Worm (Caenorhabditis elegans) whole organism, L3 larva: ENCODE measurements around the gene mrps-9.

Experiments used
- R02D3.7 ChIP-seq: fragments of 150-350 bp; optimal IDR thresholded peaks from 2 replicates; lab custom pipeline; 2014; ENCODE audit warnings: missing biosample characterization, missing genetic modification characterization
- ZK546.5 ChIP-seq: sonication (generic microtip); optimal IDR thresholded peaks from 2 replicates; lab custom pipeline; 2017; ENCODE audit warnings: missing biosample characterization, missing genetic modification characterization
- aly-2 ChIP-seq: fragments of 150-350 bp; optimal IDR thresholded peaks from 2 replicates; lab custom pipeline; 2014; ENCODE audit warnings: missing biosample characterization, missing genetic modification characterization
- ama-1 ChIP-seq: fragments of 150-350 bp; optimal IDR thresholded peaks from 2 replicates; lab custom pipeline; 2018
- ceh-16 ChIP-seq: sonication (generic microtip); optimal IDR thresholded peaks from 2 replicates; lab custom pipeline; 2017; ENCODE audit warnings: missing biosample characterization, missing genetic modification characterization
- ceh-28 ChIP-seq: fragments of 150-350 bp; optimal IDR thresholded peaks from 2 replicates; lab custom pipeline; 2014; ENCODE audit warnings: missing biosample characterization, missing genetic modification reagents, missing genetic modification characterization
- ceh-82 ChIP-seq: fragments of 150-350 bp; optimal IDR thresholded peaks from 2 replicates; lab custom pipeline; 2014; ENCODE audit warnings: missing biosample characterization, missing genetic modification characterization
- ceh-9 ChIP-seq: sonication (generic microtip); optimal IDR thresholded peaks from 2 replicates; lab custom pipeline; 2018; ENCODE audit warnings: missing biosample characterization, missing genetic modification characterization
- daf-12 ChIP-seq: fragments of 150-350 bp; optimal IDR thresholded peaks from 2 replicates; lab custom pipeline; 2014; ENCODE audit warnings: missing biosample characterization, missing genetic modification reagents, missing genetic modification characterization
- egl-27 ChIP-seq: sonication (generic microtip); optimal IDR thresholded peaks from 4 replicates; lab custom pipeline; 2017; ENCODE audit warnings: missing biosample characterization, missing genetic modification reagents, missing genetic modification characterization
- egl-5 ChIP-seq: fragments of 150-350 bp; optimal IDR thresholded peaks from 2 replicates; lab custom pipeline; 2017; ENCODE audit warnings: missing biosample characterization, missing genetic modification reagents, missing genetic modification characterization, inconsistent platforms
- elt-1 ChIP-seq: fragments of 150-350 bp; optimal IDR thresholded peaks from 2 replicates; lab custom pipeline; 2014; ENCODE audit warnings: missing biosample characterization, missing genetic modification characterization
- elt-2 ChIP-seq: sonication (generic microtip); optimal IDR thresholded peaks from 2 replicates; lab custom pipeline; 2016; ENCODE audit warnings: missing genetic modification reagents, mild to moderate bottlenecking, missing genetic modification characterization, missing compliant biosample characterization
- elt-3 ChIP-seq, 3 experiments: fragments of 150-350 bp in 1 of 3; sonication (generic microtip) in 2 of 3; optimal IDR thresholded peaks; 2 replicates in 2 of 3; 4 replicates in 1 of 3; lab custom pipeline; 2014 to 2017; ENCODE audit warnings: missing biosample characterization in 3 of 3, missing genetic modification characterization in 3 of 3
- eor-1 ChIP-seq, 2 experiments: fragments of 150-350 bp; optimal IDR thresholded peaks; 2 replicates each; lab custom pipeline; 2014 to 2018; ENCODE audit warnings: missing biosample characterization in 2 of 2, missing genetic modification characterization in 2 of 2
- fkh-10 ChIP-seq: sonication (generic microtip); optimal IDR thresholded peaks from 2 replicates; lab custom pipeline; 2017; ENCODE audit warnings: missing biosample characterization, missing genetic modification reagents, missing genetic modification characterization
- fkh-2 ChIP-seq: fragments of 150-350 bp; optimal IDR thresholded peaks from 2 replicates; lab custom pipeline; 2014; ENCODE audit warnings: missing biosample characterization, missing genetic modification reagents, missing genetic modification characterization
- fos-1 ChIP-seq: fragments of 150-350 bp; optimal IDR thresholded peaks from 2 replicates; lab custom pipeline; 2014; ENCODE audit warnings: missing biosample characterization, missing genetic modification characterization
- hmg-11 ChIP-seq: sonication (generic microtip); optimal IDR thresholded peaks from 2 replicates; lab custom pipeline; 2016; ENCODE audit warnings: missing genetic modification characterization, missing compliant biosample characterization
- jun-1 ChIP-seq: fragments of 150-350 bp; optimal IDR thresholded peaks from 2 replicates; lab custom pipeline; 2014; ENCODE audit warnings: missing biosample characterization, missing genetic modification reagents, missing genetic modification characterization
- lin-15B ChIP-seq: fragments of 150-350 bp; optimal IDR thresholded peaks from 2 replicates; lab custom pipeline; 2014; ENCODE audit warnings: missing biosample characterization, missing genetic modification characterization
- lin-39 ChIP-seq: fragments of 150-350 bp; optimal IDR thresholded peaks from 2 replicates; lab custom pipeline; 2018; ENCODE audit warnings: missing biosample characterization, missing genetic modification reagents, missing genetic modification characterization
- lsy-12 ChIP-seq: sonication (generic microtip); optimal IDR thresholded peaks from 2 replicates; lab custom pipeline; 2016; ENCODE audit warnings: mild to moderate bottlenecking, missing genetic modification characterization, missing compliant biosample characterization
- mdl-1 ChIP-seq: fragments of 150-350 bp; optimal IDR thresholded peaks from 2 replicates; lab custom pipeline; 2014; ENCODE audit warnings: missing biosample characterization, missing genetic modification characterization
- mml-1 ChIP-seq: fragments of 150-350 bp; sonication (generic microtip); optimal IDR thresholded peaks from 3 replicates; lab custom pipeline; 2014; ENCODE audit warnings: missing biosample characterization, missing genetic modification characterization
- nfya-1 ChIP-seq: sonication (generic microtip); optimal IDR thresholded peaks from 2 replicates; lab custom pipeline; 2017; ENCODE audit warnings: missing genetic modification characterization, mild to moderate bottlenecking, missing compliant biosample characterization, antibody characterized with exemption, moderate library complexity; ENCODE audit not compliant: insufficient read depth
- nhr-11 ChIP-seq: fragments of 150-350 bp; optimal IDR thresholded peaks from 2 replicates; lab custom pipeline; 2014; ENCODE audit warnings: missing biosample characterization, missing genetic modification characterization
- nhr-12 ChIP-seq: fragments of 150-350 bp; optimal IDR thresholded peaks from 2 replicates; lab custom pipeline; 2014; ENCODE audit warnings: missing biosample characterization, missing genetic modification characterization
- nhr-23 ChIP-seq: fragments of 150-350 bp; optimal IDR thresholded peaks from 2 replicates; lab custom pipeline; 2014; ENCODE audit warnings: missing biosample characterization, missing genetic modification reagents, missing genetic modification characterization
- nhr-237 ChIP-seq: fragments of 150-350 bp; optimal IDR thresholded peaks from 2 replicates; lab custom pipeline; 2014; ENCODE audit warnings: missing biosample characterization, missing genetic modification characterization
- nhr-25 ChIP-seq: sonication (generic microtip); optimal IDR thresholded peaks from 2 replicates; lab custom pipeline; 2017; ENCODE audit warnings: missing biosample characterization, missing genetic modification characterization
- nhr-28 ChIP-seq: fragments of 150-350 bp; optimal IDR thresholded peaks from 2 replicates; lab custom pipeline; 2014; ENCODE audit warnings: missing biosample characterization, missing genetic modification characterization
- nhr-43 ChIP-seq: sonication (generic microtip); optimal IDR thresholded peaks from 2 replicates; lab custom pipeline; 2016; ENCODE audit warnings: mild to moderate bottlenecking, missing genetic modification characterization, missing compliant biosample characterization; ENCODE audit not compliant: poor library complexity, severe bottlenecking
- nhr-67 ChIP-seq: fragments of 150-350 bp; optimal IDR thresholded peaks from 2 replicates; lab custom pipeline; 2014; ENCODE audit warnings: missing biosample characterization, missing genetic modification characterization
- nhr-76 ChIP-seq: fragments of 150-350 bp; sonication (generic microtip); optimal IDR thresholded peaks from 5 replicates; lab custom pipeline; 2014; ENCODE audit warnings: missing biosample characterization, missing genetic modification characterization
- nhr-77 ChIP-seq: fragments of 150-350 bp; optimal IDR thresholded peaks from 2 replicates; lab custom pipeline; 2014; ENCODE audit warnings: missing biosample characterization, missing genetic modification characterization
- pha-4 ChIP-seq: fragments of 150-350 bp; optimal IDR thresholded peaks from 2 replicates; lab custom pipeline; 2014; ENCODE audit warnings: missing biosample characterization, missing genetic modification reagents, missing genetic modification characterization
- pqm-1 ChIP-seq: fragments of 150-350 bp; optimal IDR thresholded peaks from 2 replicates; lab custom pipeline; 2017; ENCODE audit warnings: missing biosample characterization, missing genetic modification characterization, inconsistent platforms
- sea-2 ChIP-seq: fragments of 150-350 bp; sonication (generic microtip); optimal IDR thresholded peaks from 4 replicates; lab custom pipeline; 2014; ENCODE audit warnings: missing biosample characterization, missing genetic modification reagents, missing genetic modification characterization
- skn-1 ChIP-seq: fragments of 150-350 bp; optimal IDR thresholded peaks from 2 replicates; lab custom pipeline; 2014; ENCODE audit warnings: missing biosample characterization, missing genetic modification characterization
- snpc-4 ChIP-seq: fragments of 150-350 bp; optimal IDR thresholded peaks from 2 replicates; lab custom pipeline; 2014; ENCODE audit warnings: missing biosample characterization, missing genetic modification characterization
- tbx-2 ChIP-seq: sonication (generic microtip); optimal IDR thresholded peaks from 2 replicates; lab custom pipeline; 2016; ENCODE audit warnings: mild to moderate bottlenecking, missing genetic modification characterization, missing compliant biosample characterization
- unc-39 ChIP-seq: sonication (generic microtip); optimal IDR thresholded peaks from 4 replicates; lab custom pipeline; 2017; ENCODE audit warnings: missing biosample characterization, missing genetic modification characterization
- unc-62 ChIP-seq: fragments of 150-350 bp; sonication (generic microtip); optimal IDR thresholded peaks from 4 replicates; lab custom pipeline; 2014; ENCODE audit warnings: missing biosample characterization, missing genetic modification reagents, missing genetic modification characterization
- zag-1 ChIP-seq: fragments of 150-350 bp; optimal IDR thresholded peaks from 2 replicates; lab custom pipeline; 2014; ENCODE audit warnings: missing biosample characterization, missing genetic modification characterization
- ztf-11 ChIP-seq: fragments of 150-350 bp; optimal IDR thresholded peaks from 2 replicates; lab custom pipeline; 2014; ENCODE audit warnings: missing biosample characterization, missing genetic modification characterization
- ztf-4 ChIP-seq: fragments of 150-350 bp; optimal IDR thresholded peaks from 2 replicates; lab custom pipeline; 2014; ENCODE audit warnings: missing biosample characterization, missing genetic modification characterization

Gene mrps-9

DNA sequence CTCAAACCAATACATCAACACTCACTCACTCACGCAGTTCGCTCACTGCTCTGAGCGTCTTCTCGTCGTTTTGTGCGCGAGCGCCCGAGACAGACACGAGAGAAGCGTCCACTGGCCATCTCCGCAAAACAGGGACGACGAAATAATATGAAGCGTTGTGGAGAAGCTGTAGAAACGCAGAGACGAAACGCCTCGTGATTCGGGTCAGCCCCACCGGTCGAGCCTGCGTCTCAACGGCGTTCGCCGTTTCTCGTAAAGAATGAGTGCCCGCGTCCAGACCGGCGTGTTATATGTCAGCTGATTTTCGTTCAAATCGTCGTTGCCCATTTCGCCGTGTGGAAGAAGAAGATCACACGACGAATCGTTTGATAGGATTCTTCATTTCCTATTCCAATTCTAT, 38.4 kb upstream of the mrps-9 start, which contains the start of gene fbxl-1:
Gene fbxl-1 (plus strand): TSS at position 320 of the 400 bp plus-strand sequence.
- TF ChIP-seq tbx-2 (tag; lab: Kevin White, UChicago) (peak; percentile 20), hmg-11 (tag; lab: Kevin White, UChicago) (peak; percentile 94), pha-4 (peak; percentile 87), skn-1 (tag; lab: Kevin White, UChicago) (no peak), nhr-28 (tag; lab: Kevin White, UChicago) (no peak), ceh-28 (tag; lab: Kevin White, UChicago) (peak; percentile 33), nhr-67 (tag; lab: Kevin White, UChicago) (no peak), aly-2 (tag; lab: Kevin White, UChicago) (no peak), elt-3 (tag; optimal IDR thresholded peaks at IDR 0.05; lab: Kevin White, UChicago) (no peak), nhr-43 (peak; percentile 63), jun-1 (tag; lab: Kevin White, UChicago) (peak; percentile 93), elt-1 (tag; lab: Kevin White, UChicago) (peak; percentile 36), ceh-16 (tag; lab: Kevin White, UChicago) (no peak), mml-1 (tag; lab: Kevin White, UChicago) (no peak), nhr-76 (tag; lab: Kevin White, UChicago) (no peak), nhr-25 (tag; lab: Kevin White, UChicago) (peak; percentile 26), lsy-12 (tag; lab: Kevin White, UChicago) (peak; percentile 74), nhr-237 (tag; lab: Kevin White, UChicago) (no peak), ZK546.5 (tag; lab: Kevin White, UChicago) (no peak), lin-39 (tag; lab: Kevin White, UChicago) (peak; percentile 64), nhr-11 (tag; lab: Kevin White, UChicago) (no peak), egl-5 (tag; lab: Kevin White, UChicago) (peak; percentile 84), sea-2 (GFP tag; lab: Kevin White, UChicago) (no peak), fkh-10 (GFP tag; lab: Kevin White, UChicago) (peak; percentile 47), nhr-23 (tag; lab: Kevin White, UChicago) (peak; percentile 52), egl-27 (no peak), daf-12 (tag; lab: Kevin White, UChicago) (no peak), lin-15B (tag; lab: Kevin White, UChicago) (peak; percentile 73), snpc-4 (peak; percentile 64), ceh-82 (tag; lab: Kevin White, UChicago) (no peak), fos-1 (no peak), elt-2 (tag; lab: Kevin White, UChicago) (peak; percentile 66), ama-1 (no peak), unc-39 (no peak), nhr-12 (tag; lab: Kevin White, UChicago) (no peak), unc-62 (GFP tag; lab: Kevin White, UChicago) (peak; percentile 38), R02D3.7 (peak; percentile 33), mdl-1 (tag; lab: Kevin White, UChicago) (peak; percentile 59), ztf-4 (peak; percentile 12), ztf-11 (tag; lab: Kevin White, UChicago) (no peak), nhr-77 (tag; lab: Kevin White, UChicago) (no peak), zag-1 (tag; lab: Kevin White, UChicago) (no peak), nfya-1 (tag; lab: Kevin White, UChicago) (peak; percentile 92), pqm-1 (tag; lab: Kevin White, UChicago) (peak; percentile 55), eor-1 (tag; optimal IDR thresholded peaks at IDR 0.05; lab: Kevin White, UChicago) (no peak), ceh-9 (no peak), fkh-2 (tag; lab: Kevin White, UChicago) (no peak)
